Fruit fly (Drosophila melanogaster) whole organism, prepupa: ENCODE results near the gene CG10011.
A peak's percentile ranks its signal among the peaks of the same experiment; 100 is the strongest.

ENCODE experiments used
- Blimp-1 ChIP-seq: fragments of 200-800 bp; sonication (Bioruptor generic); optimal IDR thresholded peaks from 3 replicates; lab custom pipeline; 2017; ENCODE audit warnings: missing biosample characterization, missing genetic modification characterization, mild to moderate bottlenecking, moderate library complexity, missing genetic modification reagents
- CG10669 ChIP-seq: fragments of 200-800 bp; sonication (Bioruptor generic); optimal IDR thresholded peaks from 3 replicates; lab custom pipeline; 2018; ENCODE audit warnings: missing biosample characterization, mild to moderate bottlenecking, missing genetic modification characterization, moderate library complexity
- CG11902 ChIP-seq: fragments of 200-800 bp; sonication (Bioruptor generic); optimal IDR thresholded peaks from 3 replicates; lab custom pipeline; 2016; ENCODE audit warnings: missing biosample characterization, missing genetic modification characterization
- CG15336 ChIP-seq: fragments of 200-800 bp; sonication (Bioruptor generic); IDR thresholded peaks from 2 replicates; pipeline ENCODE4 v1.3.6; 2022; ENCODE audit warnings: missing biosample characterization, missing genetic modification characterization
- CG1621 ChIP-seq: fragments of 200-800 bp; sonication (Bioruptor generic); optimal IDR thresholded peaks from 3 replicates; lab custom pipeline; 2018; ENCODE audit warnings: missing biosample characterization, mild to moderate bottlenecking, missing genetic modification characterization
- CG16779 ChIP-seq: fragments of 200-800 bp; sonication (Bioruptor generic); optimal IDR thresholded peaks from 3 replicates; lab custom pipeline; 2017; ENCODE audit warnings: missing biosample characterization, mild to moderate bottlenecking, missing genetic modification characterization
- CG31627 ChIP-seq: fragments of 200-800 bp; sonication (Bioruptor generic); optimal IDR thresholded peaks from 3 replicates; lab custom pipeline; 2016; ENCODE audit warnings: missing biosample characterization, missing genetic modification characterization
- CG32006 ChIP-seq: fragments of 200-800 bp; sonication (Bioruptor generic); optimal IDR thresholded peaks from 3 replicates; lab custom pipeline; 2017; ENCODE audit warnings: missing biosample characterization, mild to moderate bottlenecking, missing genetic modification characterization
- CG34406 ChIP-seq: fragments of 200-800 bp; sonication (Bioruptor generic); optimal IDR thresholded peaks from 3 replicates; lab custom pipeline; 2016; ENCODE audit warnings: missing biosample characterization, missing genetic modification characterization
- CG4318 ChIP-seq: fragments of 200-800 bp; sonication (Bioruptor generic); optimal IDR thresholded peaks from 3 replicates; lab custom pipeline; 2017; ENCODE audit warnings: missing biosample characterization, mild to moderate bottlenecking, missing genetic modification characterization
- CG6163 ChIP-seq: fragments of 200-800 bp; sonication (Bioruptor generic); IDR thresholded peaks from 3 replicates; pipeline ENCODE4 v1.3.6; 2022; ENCODE audit warnings: missing biosample characterization, missing genetic modification characterization
- CG6276 ChIP-seq: fragments of 200-800 bp; sonication (Bioruptor generic); optimal IDR thresholded peaks from 2 replicates; lab custom pipeline; 2017; ENCODE audit warnings: missing biosample characterization, mild to moderate bottlenecking, missing genetic modification characterization
- CG6792 ChIP-seq: fragments of 200-800 bp; sonication (Bioruptor generic); optimal IDR thresholded peaks from 3 replicates; lab custom pipeline; 2016; ENCODE audit warnings: missing biosample characterization, missing genetic modification characterization
- CG6808 ChIP-seq: fragments of 200-800 bp; sonication (Bioruptor generic); optimal IDR thresholded peaks from 3 replicates; lab custom pipeline; 2017; ENCODE audit warnings: missing biosample characterization, missing genetic modification characterization, mild to moderate bottlenecking, moderate library complexity, missing genetic modification reagents
- CG6854 ChIP-seq: fragments of 200-800 bp; sonication (Bioruptor generic); optimal IDR thresholded peaks from 2 replicates; lab custom pipeline; 2017; ENCODE audit warnings: missing biosample characterization, mild to moderate bottlenecking, missing genetic modification characterization
- CG7368 ChIP-seq: fragments of 200-800 bp; sonication (Bioruptor generic); optimal IDR thresholded peaks from 3 replicates; lab custom pipeline; 2016; ENCODE audit warnings: missing biosample characterization, missing genetic modification characterization
- CG8119 ChIP-seq: fragments of 200-800 bp; sonication (Bioruptor generic); IDR thresholded peaks from 3 replicates; pipeline ENCODE4 v1.3.6; 2022; ENCODE audit warnings: missing biosample characterization, missing genetic modification characterization
- CG8632 ChIP-seq: fragments of 200-800 bp; sonication (Bioruptor generic); optimal IDR thresholded peaks from 3 replicates; lab custom pipeline; 2016; ENCODE audit warnings: missing biosample characterization, missing genetic modification characterization
- CG9139 ChIP-seq: fragments of 200-800 bp; sonication (Bioruptor generic); optimal IDR thresholded peaks from 3 replicates; lab custom pipeline; 2017; ENCODE audit warnings: missing biosample characterization, mild to moderate bottlenecking, missing genetic modification characterization
- Eip78C ChIP-seq: fragments of 200-800 bp; sonication (Bioruptor generic); peaks from one replicate; lab custom pipeline; 2016; ENCODE audit warnings: missing biosample characterization, missing genetic modification characterization
- Eip93F ChIP-seq: fragments of 200-800 bp; sonication (Bioruptor generic); optimal IDR thresholded peaks from 2 replicates; lab custom pipeline; 2016; ENCODE audit warnings: missing biosample characterization, mild to moderate bottlenecking, missing genetic modification characterization
- Ets21C ChIP-seq: fragments of 200-800 bp; sonication (Bioruptor generic); optimal IDR thresholded peaks from 3 replicates; lab custom pipeline; 2016; ENCODE audit warnings: missing biosample characterization, missing genetic modification characterization
- Ets96B ChIP-seq: fragments of 200-800 bp; optimal IDR thresholded peaks from 2 replicates; lab custom pipeline; 2019; ENCODE audit warnings: missing biosample characterization, mild to moderate bottlenecking, missing genetic modification characterization, moderate library complexity
- Gug ChIP-seq: fragments of 200-800 bp; sonication (Bioruptor generic); IDR thresholded peaks from 2 replicates; pipeline ENCODE4 v1.3.6; 2022; ENCODE audit warnings: missing biosample characterization, missing genetic modification characterization
- Hr38 ChIP-seq: sonication (Bioruptor generic); optimal IDR thresholded peaks from 2 replicates; lab custom pipeline; 2016; ENCODE audit warnings: missing biosample characterization, missing genetic modification characterization
- Hr4 ChIP-seq: fragments of 200-800 bp; sonication (Bioruptor generic); optimal IDR thresholded peaks from 3 replicates; lab custom pipeline; 2016; ENCODE audit warnings: missing biosample characterization, missing genetic modification characterization
- Lpt ChIP-seq: fragments of 200-800 bp; sonication (Bioruptor generic); optimal IDR thresholded peaks from 3 replicates; lab custom pipeline; 2016; ENCODE audit warnings: missing biosample characterization, missing genetic modification characterization
- Met ChIP-seq: fragments of 200-800 bp; sonication (Bioruptor generic); optimal IDR thresholded peaks from 3 replicates; lab custom pipeline; 2016; ENCODE audit warnings: missing biosample characterization, missing genetic modification characterization
- OdsH ChIP-seq: fragments of 200-800 bp; sonication (Bioruptor generic); optimal IDR thresholded peaks from 3 replicates; lab custom pipeline; 2016; ENCODE audit warnings: missing biosample characterization, missing genetic modification characterization
- Smox ChIP-seq: fragments of 200-800 bp; sonication (Bioruptor generic); optimal IDR thresholded peaks from 3 replicates; lab custom pipeline; 2016; ENCODE audit warnings: missing biosample characterization, missing genetic modification characterization
- Sox14 ChIP-seq: fragments of 200-800 bp; sonication (Bioruptor generic); optimal IDR thresholded peaks from 3 replicates; lab custom pipeline; 2016; ENCODE audit warnings: missing biosample characterization, missing genetic modification characterization
- Sox15 ChIP-seq: fragments of 200-800 bp; sonication (Bioruptor generic); optimal IDR thresholded peaks from 3 replicates; lab custom pipeline; 2016; ENCODE audit warnings: missing biosample characterization, missing genetic modification characterization
- achi ChIP-seq: fragments of 200-800 bp; sonication (Bioruptor generic); optimal IDR thresholded peaks from 3 replicates; lab custom pipeline; 2016; ENCODE audit warnings: missing biosample characterization, missing genetic modification characterization
- acj6 ChIP-seq: fragments of 200-800 bp; sonication (Bioruptor generic); optimal IDR thresholded peaks from 3 replicates; lab custom pipeline; 2016; ENCODE audit warnings: missing biosample characterization, missing genetic modification characterization
- cyc ChIP-seq: fragments of 200-800 bp; sonication (Bioruptor generic); optimal IDR thresholded peaks from 3 replicates; lab custom pipeline; 2016; ENCODE audit warnings: missing biosample characterization, missing genetic modification characterization
- dac ChIP-seq: fragments of 200-800 bp; sonication (Bioruptor generic); optimal IDR thresholded peaks from 2 replicates; lab custom pipeline; 2017; ENCODE audit warnings: missing biosample characterization, mild to moderate bottlenecking, missing genetic modification characterization
- dsx ChIP-seq: fragments of 200-800 bp; optimal IDR thresholded peaks from 3 replicates; lab custom pipeline; 2019; ENCODE audit warnings: missing biosample characterization, mild to moderate bottlenecking, missing genetic modification characterization, moderate library complexity; ENCODE audit not compliant: poor library complexity, severe bottlenecking
- fd85E ChIP-seq: fragments of 200-800 bp; sonication (Bioruptor generic); optimal IDR thresholded peaks from 3 replicates; lab custom pipeline; 2016; ENCODE audit warnings: missing biosample characterization, missing genetic modification characterization
- lz ChIP-seq: fragments of 200-800 bp; sonication (Bioruptor generic); optimal IDR thresholded peaks from 3 replicates; lab custom pipeline; 2016; ENCODE audit warnings: missing biosample characterization, missing genetic modification characterization
- spab ChIP-seq: fragments of 200-800 bp; sonication (Bioruptor generic); optimal IDR thresholded peaks from 2 replicates; lab custom pipeline; 2017; ENCODE audit warnings: missing biosample characterization, mild to moderate bottlenecking, missing genetic modification characterization, missing genetic modification reagents
- ss ChIP-seq, 2 experiments: fragments of 200-800 bp; sonication (Bioruptor generic); optimal IDR thresholded peaks; 2 replicates in 1 of 2; 3 replicates in 1 of 2; lab custom pipeline; 2017 to 2018; ENCODE audit warnings: mild to moderate bottlenecking in 2 of 2, missing biosample characterization in 2 of 2, missing genetic modification characterization in 2 of 2, moderate library complexity in 1 of 2
- svp ChIP-seq: fragments of 200-800 bp; sonication (Bioruptor generic); peaks from one replicate; lab custom pipeline; 2016; ENCODE audit warnings: missing biosample characterization, missing genetic modification characterization
- vri ChIP-seq: fragments of 200-800 bp; sonication (Bioruptor generic); optimal IDR thresholded peaks from 3 replicates; lab custom pipeline; 2016; ENCODE audit warnings: missing biosample characterization, mild to moderate bottlenecking, missing genetic modification characterization

CG10011 gene

dm6 chr3R:28676870-28677526 lies 42.1 kb upstream of the CG10011 start:
- TF ChIP-seq CG6163 (0 out of 3 replicates have a peak, but pooled peaks have one; percentile 26), CG6854 (GFP tag; lab: Kevin White, UChicago) (no peak)

- no peak for TF ChIP-seq achi (GFP tag; lab: Kevin White, UChicago)
- no peak for TF ChIP-seq CG15336
- TF ChIP-seq Ets96B (tag; lab: Kevin White, UChicago): no peak
- no peak for TF ChIP-seq CG34406 (GFP tag; lab: Kevin White, UChicago)
- TF ChIP-seq fd85E (GFP tag; lab: Kevin White, UChicago): no peak
- TF ChIP-seq Blimp-1 (GFP tag; lab: Kevin White, UChicago): peak; percentile 53
- no peak for TF ChIP-seq Met (GFP tag; lab: Kevin White, UChicago)
- TF ChIP-seq Sox15 (GFP tag; lab: Kevin White, UChicago): no peak
- TF ChIP-seq spab (GFP tag; lab: Kevin White, UChicago): no peak
- TF ChIP-seq cyc: no peak
- TF ChIP-seq Eip78C (GFP tag; lab: Kevin White, UChicago): peak; percentile 33
- TF ChIP-seq ss (GFP tag; optimal IDR thresholded peaks at IDR 0.05; lab: Kevin White, UChicago): peak in 1 of 2 experiments; percentile 30
- no peak for TF ChIP-seq CG6792 (GFP tag; lab: Kevin White, UChicago)
- no peak for TF ChIP-seq CG8119 (GFP tag; lab: Robert Waterston, UW)
- peak; percentile 33 for TF ChIP-seq dsx (GFP tag; lab: Kevin White, UChicago)
- TF ChIP-seq CG6163: 0 out of 3 replicates have a peak, but pooled peaks have one; percentile 28
- no peak for TF ChIP-seq CG6808 (GFP tag; lab: Kevin White, UChicago)
- TF ChIP-seq CG6854 (GFP tag; lab: Kevin White, UChicago): peak; percentile 41
- peak; percentile 6 for TF ChIP-seq CG1621 (tag; lab: Kevin White, UChicago)
- no peak for TF ChIP-seq Lpt (GFP tag; lab: Kevin White, UChicago)
These were observed 39.9 kb upstream of the CG10011 start, which contains the start of gene snu for dm6 chr3R:28674788-28675187. snu (plus strand) TSS chr3R:28675041.

- peak; percentile 51 for TF ChIP-seq CG1621 (tag; lab: Kevin White, UChicago)
- TF ChIP-seq dac: peak; percentile 72
- no peak for TF ChIP-seq CG9139
- TF ChIP-seq svp (GFP tag; lab: Kevin White, UChicago): peak; percentile 72
- TF ChIP-seq Gug (GFP tag; lab: Robert Waterston, UW): 0 out of 2 replicates have a peak, but pooled peaks have one; percentile 20
- peak; percentile 64 for TF ChIP-seq CG10669 (GFP tag; lab: Kevin White, UChicago)
- no peak for TF ChIP-seq CG8632 (GFP tag; lab: Kevin White, UChicago)
- peak; percentile 88 for TF ChIP-seq CG31627
- TF ChIP-seq Sox14 (GFP tag; lab: Kevin White, UChicago): peak; percentile 85
- no peak for TF ChIP-seq fd85E (GFP tag; lab: Kevin White, UChicago)
- TF ChIP-seq CG6854 (GFP tag; lab: Kevin White, UChicago): no peak
- peak; percentile 64 for TF ChIP-seq Met (GFP tag; lab: Kevin White, UChicago)
- TF ChIP-seq CG6792 (GFP tag; lab: Kevin White, UChicago): peak; percentile 57
- peak; percentile 66 for TF ChIP-seq OdsH
- TF ChIP-seq CG7368 (GFP tag; lab: Kevin White, UChicago): peak; percentile 40
- TF ChIP-seq vri (GFP tag; lab: Kevin White, UChicago): peak; percentile 50
- peak; percentile 61 for TF ChIP-seq CG11902 (GFP tag; lab: Kevin White, UChicago)
- TF ChIP-seq dsx (GFP tag; lab: Kevin White, UChicago): peak; percentile 65
- TF ChIP-seq CG16779 (tag; lab: Kevin White, UChicago): no peak
- no peak for TF ChIP-seq CG34406 (GFP tag; lab: Kevin White, UChicago)
- peak; percentile 82 for TF ChIP-seq lz (GFP tag; lab: Kevin White, UChicago)
- TF ChIP-seq Smox (GFP tag; lab: Kevin White, UChicago): peak; percentile 45
- TF ChIP-seq CG32006 (GFP tag; lab: Kevin White, UChicago): peak; percentile 40
- TF ChIP-seq CG15336: no peak
- TF ChIP-seq Sox15 (GFP tag; lab: Kevin White, UChicago): peak; percentile 55
- TF ChIP-seq Lpt (GFP tag; lab: Kevin White, UChicago): no peak
- TF ChIP-seq CG4318 (GFP tag; lab: Kevin White, UChicago): peak; percentile 31
- peak; percentile 62 for TF ChIP-seq Hr4 (GFP tag; lab: Kevin White, UChicago)
- TF ChIP-seq CG6276 (GFP tag; lab: Kevin White, UChicago): no peak
- no peak for TF ChIP-seq Eip93F (GFP tag; lab: Kevin White, UChicago)
- no peak for TF ChIP-seq Hr38 (GFP tag; lab: Kevin White, UChicago)
- peak; percentile 19; the same call in 1 of the 3 replicates for TF ChIP-seq CG8119 (GFP tag; lab: Robert Waterston, UW)
- TF ChIP-seq Ets21C (GFP tag; lab: Kevin White, UChicago): peak; percentile 40
- peak; percentile 87 for TF ChIP-seq cyc
- peak; percentile 35 for TF ChIP-seq Ets96B (tag; lab: Kevin White, UChicago)
- TF ChIP-seq acj6 (GFP tag; lab: Kevin White, UChicago): peak; percentile 61
- TF ChIP-seq achi (GFP tag; lab: Kevin White, UChicago): peak; percentile 26
These were observed 37.2 kb upstream of the CG10011 start for dm6 chr3R:28672134-28672533.
